Worm (Caenorhabditis elegans) whole organism, mixed stage, embryonic: Measurements from ENCODE around the gene ubc-9.

Experiments used
- bed-3 ChIP-seq: fragments of 200-800 bp; sonication (Bioruptor generic); optimal IDR thresholded peaks from 3 replicates; lab custom pipeline; 2018; ENCODE audit warnings: mild to moderate bottlenecking, missing genetic modification characterization, moderate library complexity, missing compliant biosample characterization
- blmp-1 ChIP-seq: fragments of 150-350 bp; optimal IDR thresholded peaks from 2 replicates; lab custom pipeline; 2014; ENCODE audit warnings: missing biosample characterization, missing genetic modification characterization
- ceh-39 ChIP-seq: fragments of 150-350 bp; optimal IDR thresholded peaks from 2 replicates; lab custom pipeline; 2014; ENCODE audit warnings: missing biosample characterization, missing genetic modification characterization
- ceh-43 ChIP-seq: fragments of 200-800 bp; sonication (Bioruptor generic); optimal IDR thresholded peaks from 2 replicates; lab custom pipeline; 2018; ENCODE audit warnings: mild to moderate bottlenecking, missing genetic modification characterization, moderate library complexity, missing compliant biosample characterization
- ceh-83 ChIP-seq: fragments of 200-800 bp; sonication (Bioruptor generic); optimal IDR thresholded peaks from 2 replicates; lab custom pipeline; 2018; ENCODE audit warnings: mild to moderate bottlenecking, missing genetic modification characterization, missing compliant biosample characterization
- ces-1 ChIP-seq: fragments of 150-350 bp; optimal IDR thresholded peaks from 2 replicates; lab custom pipeline; 2014; ENCODE audit warnings: missing biosample characterization, missing genetic modification reagents, missing genetic modification characterization
- cnd-1 ChIP-seq: fragments of 200-800 bp; sonication (Bioruptor generic); optimal IDR thresholded peaks from 2 replicates; lab custom pipeline; 2018; ENCODE audit warnings: mild to moderate bottlenecking, missing genetic modification characterization, missing compliant biosample characterization
- drap-1 ChIP-seq: fragments of 200-800 bp; sonication (Bioruptor generic); optimal IDR thresholded peaks from 3 replicates; lab custom pipeline; 2018; ENCODE audit warnings: mild to moderate bottlenecking, missing genetic modification characterization, missing compliant biosample characterization
- elt-1 ChIP-seq: sonication (generic microtip); optimal IDR thresholded peaks from 2 replicates; lab custom pipeline; 2017; ENCODE audit warnings: missing genetic modification characterization, mild to moderate bottlenecking, missing compliant biosample characterization, antibody characterized with exemption, moderate library complexity, borderline replicate concordance; ENCODE audit not compliant: insufficient read depth
- elt-3 ChIP-seq: fragments of 150-350 bp; optimal IDR thresholded peaks from 2 replicates; lab custom pipeline; 2014; ENCODE audit warnings: missing biosample characterization, missing genetic modification characterization
- ham-2 ChIP-seq: fragments of 200-800 bp; sonication (Bioruptor generic); optimal IDR thresholded peaks from 2 replicates; lab custom pipeline; 2018; ENCODE audit warnings: mild to moderate bottlenecking, missing genetic modification characterization, missing compliant biosample characterization
- hlh-1 ChIP-seq: fragments of 150-350 bp; optimal IDR thresholded peaks from 2 replicates; lab custom pipeline; 2014; ENCODE audit warnings: missing biosample characterization, missing genetic modification reagents, missing genetic modification characterization
- lin-13 ChIP-seq: fragments of 150-350 bp; optimal IDR thresholded peaks from 2 replicates; lab custom pipeline; 2014; ENCODE audit warnings: missing biosample characterization, missing genetic modification characterization
- lin-32 ChIP-seq: fragments of 200-800 bp; sonication (Bioruptor generic); optimal IDR thresholded peaks from 2 replicates; lab custom pipeline; 2018; ENCODE audit warnings: mild to moderate bottlenecking, missing genetic modification characterization, missing compliant biosample characterization
- lsy-2 ChIP-seq: fragments of 150-350 bp; optimal IDR thresholded peaks from 2 replicates; lab custom pipeline; 2014; ENCODE audit warnings: missing biosample characterization, missing genetic modification characterization
- mab-5 ChIP-seq: fragments of 150-350 bp; optimal IDR thresholded peaks from 2 replicates; lab custom pipeline; 2014; ENCODE audit warnings: missing biosample characterization, missing genetic modification characterization
- mep-1 ChIP-seq: fragments of 150-350 bp; optimal IDR thresholded peaks from 2 replicates; lab custom pipeline; 2017; ENCODE audit warnings: missing biosample characterization, missing genetic modification reagents, missing genetic modification characterization, inconsistent platforms
- mls-2 ChIP-seq: sonication (generic microtip); optimal IDR thresholded peaks from 2 replicates; lab custom pipeline; 2016; ENCODE audit warnings: mild to moderate bottlenecking, missing genetic modification characterization, moderate library complexity, missing compliant biosample characterization
- nhr-12 ChIP-seq: fragments of 150-350 bp; optimal IDR thresholded peaks from 2 replicates; lab custom pipeline; 2014; ENCODE audit warnings: missing biosample characterization, missing genetic modification characterization
- nhr-2 ChIP-seq: fragments of 150-350 bp; optimal IDR thresholded peaks from 2 replicates; lab custom pipeline; 2014; ENCODE audit warnings: missing biosample characterization, missing genetic modification characterization
- nhr-237 ChIP-seq: fragments of 150-350 bp; optimal IDR thresholded peaks from 2 replicates; lab custom pipeline; 2014; ENCODE audit warnings: missing biosample characterization, missing genetic modification characterization
- nhr-28 ChIP-seq: fragments of 150-350 bp; optimal IDR thresholded peaks from 2 replicates; lab custom pipeline; 2014; ENCODE audit warnings: missing biosample characterization, missing genetic modification characterization
- nhr-76 ChIP-seq: sonication (generic microtip); optimal IDR thresholded peaks from 2 replicates; lab custom pipeline; 2017; ENCODE audit warnings: missing biosample characterization, missing genetic modification characterization
- pha-4 ChIP-seq: fragments of 150-350 bp; optimal IDR thresholded peaks from 2 replicates; lab custom pipeline; 2018; ENCODE audit warnings: missing biosample characterization, missing genetic modification reagents, missing genetic modification characterization
- sem-2 ChIP-seq: fragments of 200-800 bp; sonication (Bioruptor generic); optimal IDR thresholded peaks from 2 replicates; lab custom pipeline; 2018; ENCODE audit warnings: mild to moderate bottlenecking, missing genetic modification characterization, missing compliant biosample characterization
- snpc-4 ChIP-seq: fragments of 150-350 bp; optimal IDR thresholded peaks from 2 replicates; lab custom pipeline; 2014; ENCODE audit warnings: missing biosample characterization, missing genetic modification characterization
- sptf-1 ChIP-seq: sonication (generic microtip); optimal IDR thresholded peaks from 2 replicates; lab custom pipeline; 2017; ENCODE audit warnings: mild to moderate bottlenecking, missing genetic modification characterization, moderate library complexity, missing compliant biosample characterization
- tbx-8 ChIP-seq: fragments of 200-800 bp; sonication (Bioruptor generic); optimal IDR thresholded peaks from 2 replicates; lab custom pipeline; 2018; ENCODE audit warnings: mild to moderate bottlenecking, missing genetic modification characterization, moderate library complexity, missing compliant biosample characterization
- unc-120 ChIP-seq: sonication (generic microtip); optimal IDR thresholded peaks from 2 replicates; lab custom pipeline; 2017; ENCODE audit warnings: missing genetic modification characterization, missing compliant biosample characterization; ENCODE audit not compliant: poor library complexity, severe bottlenecking
- unc-62 ChIP-seq: fragments of 150-350 bp; optimal IDR thresholded peaks from 2 replicates; lab custom pipeline; 2014; ENCODE audit warnings: missing biosample characterization, missing genetic modification reagents, missing genetic modification characterization
- ztf-11 ChIP-seq: fragments of 150-350 bp; optimal IDR thresholded peaks from 2 replicates; lab custom pipeline; 2014; ENCODE audit warnings: missing biosample characterization, missing genetic modification characterization

ubc-9 gene

DNA sequence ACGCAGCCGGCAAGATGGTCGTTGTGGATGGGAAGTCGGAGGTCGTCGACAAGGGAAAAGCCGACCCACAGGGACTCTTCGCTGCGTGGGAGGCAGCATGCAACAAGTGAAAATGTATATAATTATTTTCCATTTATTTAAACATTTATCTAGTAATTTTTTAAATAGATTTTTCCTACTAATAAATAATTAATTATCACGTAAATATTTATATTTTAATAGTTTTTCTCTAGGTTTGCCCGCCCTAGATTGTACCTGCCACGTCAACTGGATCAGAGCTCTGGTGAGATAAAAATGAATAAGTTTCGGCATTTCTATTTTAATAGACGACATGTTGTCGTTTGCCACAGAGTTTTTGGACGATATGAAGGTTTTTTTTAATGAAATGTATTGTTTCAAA lies 2.1 kb downstream of the ubc-9 start, which contains the start of gene psr-1:
Gene psr-1 (plus strand): TSS at position 301 of the 400 bp plus-strand sequence.
- TF ChIP-seq mls-2, result no peak
- no peak for TF ChIP-seq bed-3 (GFP tag; lab: Kevin White, UChicago)
- no peak for TF ChIP-seq nhr-28 (tag; lab: Kevin White, UChicago)
- TF ChIP-seq elt-3 (tag; lab: Kevin White, UChicago), result no peak
- no peak for TF ChIP-seq ztf-11 (tag; lab: Kevin White, UChicago)
- no peak for TF ChIP-seq snpc-4 (tag; lab: Kevin White, UChicago)
- TF ChIP-seq nhr-12 (tag; lab: Kevin White, UChicago), result no peak
- no peak for TF ChIP-seq unc-62
- TF ChIP-seq, all 35 proteins: peak for 0

DNA sequence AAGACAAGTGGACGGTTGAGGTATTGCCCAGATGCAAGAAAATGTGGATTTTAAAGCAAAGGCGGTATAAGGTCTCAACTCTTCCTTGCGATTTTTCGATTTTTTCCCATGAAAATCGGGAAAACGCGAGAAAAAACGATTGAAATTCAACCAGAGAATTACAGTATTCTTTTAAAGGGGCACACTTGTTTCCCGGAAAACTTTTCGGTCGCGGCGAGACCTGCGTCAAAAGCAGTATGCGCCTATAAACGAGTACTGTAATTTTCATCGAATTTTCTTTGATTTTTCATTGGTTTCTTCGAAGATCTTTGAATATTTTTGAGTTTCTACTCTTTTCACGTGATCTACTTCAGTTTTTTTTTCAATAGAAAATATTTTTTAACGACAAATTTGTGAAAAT lies 2.9 kb downstream of the ubc-9 start:
- TF ChIP-seq lin-32 (GFP tag; lab: Kevin White, UChicago) (no peak), ces-1 (GFP tag; lab: Kevin White, UChicago) (no peak), pha-4 (tag; lab: Kevin White, UChicago) (no peak), hlh-1 (tag; lab: Kevin White, UChicago) (no peak), mep-1 (no peak)

DNA sequence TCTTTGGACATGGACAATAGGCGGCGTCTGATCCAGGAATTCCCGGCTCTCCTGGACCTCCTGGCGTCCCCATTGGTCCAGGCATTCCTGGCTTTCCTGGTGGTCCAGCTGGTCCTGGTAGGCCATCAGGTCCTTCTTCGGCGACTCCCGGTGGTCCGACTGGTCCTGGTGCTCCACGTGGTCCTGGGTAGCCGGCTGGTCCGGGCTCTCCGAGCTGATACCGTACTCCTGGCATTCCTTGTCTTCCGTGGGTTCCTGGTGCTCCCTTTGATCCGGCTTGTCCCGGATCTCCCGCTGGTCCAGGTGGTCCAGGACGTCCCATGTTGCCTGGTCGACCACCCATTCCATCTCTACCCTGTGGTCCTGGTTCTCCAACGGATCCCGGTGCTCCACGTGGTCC lies 5.1 kb downstream of the ubc-9 start:
- TF ChIP-seq mab-5 (tag; lab: Kevin White, UChicago), result no peak

DNA sequence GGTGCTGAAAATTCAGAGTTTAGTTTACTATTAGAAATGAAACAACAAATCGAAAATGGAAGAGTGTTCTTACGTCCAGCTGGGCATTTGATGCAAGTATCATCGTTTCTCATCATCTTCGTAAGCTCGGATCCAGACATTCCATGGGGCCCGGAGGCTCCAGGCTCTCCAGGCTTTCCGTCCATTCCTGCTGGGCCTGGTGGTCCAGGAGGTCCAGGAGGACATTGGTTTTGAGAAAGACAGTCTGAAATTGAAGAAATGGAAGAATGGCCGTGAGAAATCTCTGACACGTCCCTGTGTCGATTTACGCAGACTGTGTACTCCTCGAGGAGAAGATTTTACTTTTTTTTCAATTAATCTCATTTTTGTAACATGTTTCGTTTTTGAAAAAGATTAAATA lies 5.5 kb downstream of the ubc-9 start:
- TF ChIP-seq unc-120 (tag; lab: Kevin White, UChicago) (no peak), nhr-2 (tag; lab: Kevin White, UChicago) (no peak), mep-1 (no peak), ces-1 (GFP tag; lab: Kevin White, UChicago) (no peak), blmp-1 (no peak), nhr-76 (tag; lab: Kevin White, UChicago) (no peak), ham-2 (GFP tag; lab: Kevin White, UChicago) (no peak)
- TF ChIP-seq, all 35 proteins: peak for 0

DNA sequence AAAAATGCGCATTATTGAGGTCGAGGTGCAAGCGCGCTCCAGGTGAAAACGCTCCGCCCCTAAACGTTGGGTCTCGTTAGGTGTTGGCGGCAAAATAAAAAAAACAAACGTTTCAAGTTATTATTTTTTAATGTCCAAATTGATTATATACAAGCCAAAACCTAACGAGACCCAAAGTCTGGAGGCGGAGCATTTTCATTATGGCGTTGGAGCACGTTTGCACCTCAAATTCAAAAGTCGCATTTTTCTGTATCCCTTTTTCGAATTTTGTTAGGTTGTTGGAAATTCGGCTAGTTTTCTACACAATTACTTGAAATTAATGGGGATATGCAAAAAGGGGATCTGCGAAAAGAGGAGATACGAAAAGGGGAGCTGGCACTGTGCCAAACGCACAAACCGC lies 7.0 kb downstream of the ubc-9 start, which contains the start of gene col-111:
Gene col-111 (minus strand): TSS at position 101 of the 400 bp plus-strand sequence.
- TF ChIP-seq elt-1 (tag; lab: Kevin White, UChicago), result no peak
- TF ChIP-seq nhr-76 (tag; lab: Kevin White, UChicago), result no peak
- TF ChIP-seq ceh-83 (GFP tag; lab: Kevin White, UChicago), result no peak
- TF ChIP-seq blmp-1, result no peak
- TF ChIP-seq mab-5 (tag; lab: Kevin White, UChicago), result no peak
- no peak for TF ChIP-seq mls-2
- TF ChIP-seq bed-3 (GFP tag; lab: Kevin White, UChicago), result no peak
- TF ChIP-seq lin-32 (GFP tag; lab: Kevin White, UChicago), result no peak
- no peak for TF ChIP-seq cnd-1 (tag; lab: Kevin White, UChicago)
- TF ChIP-seq, all 35 proteins: peak for 0

DNA sequence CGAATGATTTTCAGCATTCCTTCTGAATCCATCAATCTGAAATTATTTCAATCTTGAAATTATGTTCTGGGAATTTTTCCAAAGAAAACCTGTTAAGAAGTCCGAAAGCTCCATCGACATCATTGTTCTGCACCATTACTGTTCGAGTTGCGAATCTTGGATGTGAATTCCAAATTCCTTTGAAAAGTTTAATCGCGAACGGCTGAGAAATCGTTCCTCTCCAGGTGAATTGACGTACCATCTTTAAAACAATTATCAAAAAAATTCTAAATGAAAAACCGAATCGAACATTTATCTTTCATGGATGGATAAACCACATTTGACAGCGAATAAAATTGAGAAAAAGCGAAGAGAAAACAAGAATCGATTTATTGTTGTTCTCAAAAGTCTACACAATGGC lies 8.4 kb downstream of the ubc-9 start, which contains the start of gene mrps-21:
Gene mrps-21 (minus strand): TSS at position 241 of the 400 bp plus-strand sequence.
- TF ChIP-seq mls-2, result no peak
- no peak for TF ChIP-seq pha-4 (tag; lab: Kevin White, UChicago)
- TF ChIP-seq nhr-28 (tag; lab: Kevin White, UChicago), result no peak
- no peak for TF ChIP-seq elt-1 (tag; lab: Kevin White, UChicago)
- no peak for TF ChIP-seq ces-1 (GFP tag; lab: Kevin White, UChicago)
- TF ChIP-seq nhr-2 (tag; lab: Kevin White, UChicago), result no peak
- no peak for TF ChIP-seq ham-2 (GFP tag; lab: Kevin White, UChicago)
- TF ChIP-seq snpc-4 (tag; lab: Kevin White, UChicago), result no peak
- no peak for TF ChIP-seq lin-13 (tag; lab: Kevin White, UChicago)

DNA sequence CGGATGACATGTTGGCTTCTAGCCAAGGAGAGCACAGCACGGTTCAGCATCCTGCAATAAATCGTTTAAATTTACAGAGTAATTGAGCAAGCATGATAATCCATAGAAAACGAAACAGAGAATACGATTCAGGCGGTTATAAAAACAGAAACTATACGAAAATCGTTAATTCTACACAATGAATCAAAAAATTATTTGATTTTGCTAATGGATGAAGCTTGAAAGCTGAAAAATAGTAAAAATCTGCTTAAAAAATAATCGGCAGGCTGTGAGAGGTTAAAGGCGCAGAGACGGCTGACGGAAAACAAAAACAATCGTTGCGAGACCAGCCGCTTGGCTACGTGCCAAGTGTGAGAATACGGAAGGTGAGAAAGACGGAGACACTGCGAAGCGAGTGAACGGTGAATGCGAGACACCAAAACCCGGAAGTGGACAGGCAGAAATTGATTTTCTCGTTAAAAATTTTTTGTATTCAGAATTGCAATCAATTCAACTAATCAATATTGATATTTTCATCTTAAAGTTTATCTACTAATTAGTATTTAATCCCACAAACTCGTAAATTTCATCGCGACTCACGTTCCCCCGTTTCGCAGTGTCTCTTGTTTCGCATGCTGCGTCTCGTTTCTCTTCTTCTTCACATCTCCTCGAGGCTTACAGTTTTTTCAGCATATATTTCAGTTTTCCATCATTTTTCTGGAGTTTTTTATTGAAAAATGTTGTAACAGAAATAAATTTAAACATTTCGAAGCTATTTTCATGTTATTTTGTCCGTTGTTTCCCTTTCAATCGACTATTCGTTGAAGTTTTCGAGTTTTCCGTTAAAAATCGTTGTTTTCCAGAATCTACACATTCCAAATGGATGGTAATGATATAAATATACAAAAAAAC lies 9.6 kb downstream of the ubc-9 start, which contains the start of the genes F29B9.11 and jmjd-1.2:
Gene F29B9.11 (minus strand): TSS at position 51 of the 891 bp plus-strand sequence.
Gene jmjd-1.2 (plus strand): TSS at position 841 of the 891 bp plus-strand sequence.
- peak; percentile 60 for TF ChIP-seq ceh-83 (GFP tag; lab: Kevin White, UChicago)
- TF ChIP-seq nhr-28 (tag; lab: Kevin White, UChicago), result no peak
- TF ChIP-seq pha-4 (tag; lab: Kevin White, UChicago), result peak; percentile 28
- TF ChIP-seq unc-62, result no peak
- peak; percentile 57 for TF ChIP-seq tbx-8 (GFP tag; lab: Kevin White, UChicago)
- TF ChIP-seq sem-2 (GFP tag; lab: Kevin White, UChicago), result peak; percentile 48
- TF ChIP-seq ztf-11 (tag; lab: Kevin White, UChicago), result no peak
- peak; percentile 75 for TF ChIP-seq cnd-1 (tag; lab: Kevin White, UChicago)
- peak; percentile 68 for TF ChIP-seq lsy-2 (tag; lab: Kevin White, UChicago)
- TF ChIP-seq ceh-39 (tag; lab: Kevin White, UChicago), result peak; percentile 34
- TF ChIP-seq ceh-43 (GFP tag; lab: Kevin White, UChicago), result peak; percentile 5
- peak; percentile 77 for TF ChIP-seq drap-1 (GFP tag; lab: Kevin White, UChicago)
- peak; percentile 30 for TF ChIP-seq unc-120 (tag; lab: Kevin White, UChicago)
- peak; percentile 70 for TF ChIP-seq ces-1 (GFP tag; lab: Kevin White, UChicago)
- TF ChIP-seq nhr-237 (tag; lab: Kevin White, UChicago), result peak; percentile 89
- peak; percentile 77 for TF ChIP-seq mls-2
- peak; percentile 80 for TF ChIP-seq sptf-1 (tag; lab: Kevin White, UChicago)
- peak; percentile 77 for TF ChIP-seq mep-1
- TF ChIP-seq mab-5 (tag; lab: Kevin White, UChicago), result no peak
- peak; percentile 75 for TF ChIP-seq lin-13 (tag; lab: Kevin White, UChicago)
- peak; percentile 55 for TF ChIP-seq lin-32 (GFP tag; lab: Kevin White, UChicago)
- no peak for TF ChIP-seq blmp-1
- peak; percentile 47 for TF ChIP-seq bed-3 (GFP tag; lab: Kevin White, UChicago)
- TF ChIP-seq ham-2 (GFP tag; lab: Kevin White, UChicago), result peak; percentile 61
